Worm (Caenorhabditis elegans): ENCODE data around the gene adt-3.

adt-3 gene

DNA sequence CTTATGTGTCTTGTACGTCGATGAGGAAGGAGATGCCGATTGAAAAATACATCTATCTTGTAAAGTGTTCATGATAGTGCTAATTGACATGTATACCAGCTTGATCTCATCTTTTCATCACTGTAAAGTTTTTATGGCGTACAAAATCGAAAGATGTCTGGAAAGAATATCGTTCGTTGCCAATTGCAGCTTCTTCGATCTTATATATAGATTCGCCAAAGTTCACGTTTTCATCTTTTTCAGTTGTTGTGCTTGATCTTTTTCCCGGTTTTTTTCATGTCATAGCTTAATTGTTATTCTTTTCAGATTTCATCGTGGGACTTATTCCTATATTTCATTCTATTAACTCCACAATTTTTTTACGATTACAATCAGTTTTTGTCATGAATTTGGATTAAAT, at the start of gene adt-3:
TSS of gene adt-3 (plus strand) at position 301 of the 400 bp plus-strand sequence.
- TF ChIP-seq sem-2 (GFP tag; optimal IDR thresholded peaks at IDR 0.05) = no peak
- TF ChIP-seq mab-5 (tag; optimal IDR thresholded peaks at IDR 0.05) = no peak
- no peak for TF ChIP-seq ceh-83 (GFP tag; optimal IDR thresholded peaks at IDR 0.05)
- no peak for TF ChIP-seq nhr-12 (tag; optimal IDR thresholded peaks at IDR 0.05)
- no peak for TF ChIP-seq unc-39 (tag; optimal IDR thresholded peaks at IDR 0.05)
- TF ChIP-seq drap-1 (GFP tag; optimal IDR thresholded peaks at IDR 0.05) = no peak
- TF ChIP-seq ceh-39 (tag; optimal IDR thresholded peaks at IDR 0.05) = no peak
- TF ChIP-seq elt-1 (tag; optimal IDR thresholded peaks at IDR 0.05; ENCODE audit: borderline replicate concordance, insufficient read depth) = no peak
- no peak for TF ChIP-seq ztf-11 (tag; optimal IDR thresholded peaks at IDR 0.05)

DNA sequence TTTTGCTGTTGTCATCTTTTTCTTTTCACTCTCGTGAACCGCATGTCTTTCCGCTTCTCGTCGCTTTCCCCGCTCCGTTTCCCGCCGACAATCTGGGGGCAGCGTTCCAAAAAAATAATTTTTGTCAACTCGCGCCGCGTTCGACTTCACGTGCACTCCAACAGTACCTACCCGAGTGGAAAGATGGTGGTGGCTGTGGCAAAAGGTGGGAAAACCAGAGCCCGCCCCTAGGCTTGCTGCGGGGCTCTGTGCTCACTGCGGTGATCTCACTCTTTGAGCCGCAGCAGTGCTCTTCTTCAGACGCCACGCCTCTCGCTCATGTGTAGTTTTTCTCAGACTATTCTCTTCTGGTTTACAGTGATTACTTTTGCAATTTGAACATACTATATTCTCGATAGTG, 43.9 kb upstream of the adt-3 start:
- no peak for TF ChIP-seq M03D4.4 (tag; optimal IDR thresholded peaks at IDR 0.05)
- TF ChIP-seq lsy-2 (tag; optimal IDR thresholded peaks at IDR 0.05) = no peak
- TF ChIP-seq nhr-76 (tag; optimal IDR thresholded peaks at IDR 0.05) = no peak
- no peak for TF ChIP-seq mep-1 (tag; optimal IDR thresholded peaks at IDR 0.05)
- no peak for TF ChIP-seq elt-3 (tag; optimal IDR thresholded peaks at IDR 0.05)
- TF ChIP-seq ham-2 (GFP tag; optimal IDR thresholded peaks at IDR 0.05) = no peak
- no peak for TF ChIP-seq nhr-237 (tag; optimal IDR thresholded peaks at IDR 0.05)
- TF ChIP-seq mab-5 (tag; optimal IDR thresholded peaks at IDR 0.05) = no peak
- no peak for TF ChIP-seq sptf-1 (tag; optimal IDR thresholded peaks at IDR 0.05)
- no peak for TF ChIP-seq ceh-43 (GFP tag; optimal IDR thresholded peaks at IDR 0.05)
- TF ChIP-seq ces-1 (GFP tag; optimal IDR thresholded peaks at IDR 0.05) = no peak
- TF ChIP-seq zip-8 (tag; optimal IDR thresholded peaks at IDR 0.05) = no peak
- no peak for TF ChIP-seq cnd-1 (tag; optimal IDR thresholded peaks at IDR 0.05)
- TF ChIP-seq blmp-1 (tag; optimal IDR thresholded peaks at IDR 0.05) = no peak
- no peak for TF ChIP-seq sem-2 (GFP tag; optimal IDR thresholded peaks at IDR 0.05)
- no peak for TF ChIP-seq unc-39 (tag; optimal IDR thresholded peaks at IDR 0.05)
- no peak for TF ChIP-seq unc-62 (GFP tag; optimal IDR thresholded peaks at IDR 0.05)

DNA sequence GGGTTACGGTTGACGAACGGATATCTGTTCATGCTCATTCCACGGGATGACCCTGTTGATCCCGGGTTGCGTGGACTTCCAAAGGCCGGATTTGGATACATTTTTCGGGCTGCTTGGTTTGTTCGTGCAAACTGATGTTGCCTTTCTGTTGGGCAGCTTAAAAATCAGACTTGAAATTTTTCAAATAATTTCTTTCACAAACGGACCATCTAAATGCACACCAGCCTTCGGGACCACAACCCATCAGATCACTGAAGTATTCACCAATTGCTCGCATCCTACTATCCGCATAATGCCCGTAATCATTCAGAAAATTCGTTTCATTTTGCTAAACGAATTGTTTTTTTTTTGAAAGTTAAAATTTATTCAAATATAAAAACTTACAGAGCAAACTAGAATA, 35.9 kb upstream of the adt-3 start, which contains the start of gene F47F2.3:
TSS of gene F47F2.3 (minus strand) at position 101 of the 400 bp plus-strand sequence.
- no peak for TF ChIP-seq ceh-43 (GFP tag; optimal IDR thresholded peaks at IDR 0.05)
- TF ChIP-seq ces-1 (GFP tag; optimal IDR thresholded peaks at IDR 0.05) = no peak
- no peak for TF ChIP-seq unc-39 (tag; optimal IDR thresholded peaks at IDR 0.05)
- no peak for TF ChIP-seq lin-13 (tag; optimal IDR thresholded peaks at IDR 0.05)
- TF ChIP-seq nhr-28 (tag; optimal IDR thresholded peaks at IDR 0.05) = no peak

DNA sequence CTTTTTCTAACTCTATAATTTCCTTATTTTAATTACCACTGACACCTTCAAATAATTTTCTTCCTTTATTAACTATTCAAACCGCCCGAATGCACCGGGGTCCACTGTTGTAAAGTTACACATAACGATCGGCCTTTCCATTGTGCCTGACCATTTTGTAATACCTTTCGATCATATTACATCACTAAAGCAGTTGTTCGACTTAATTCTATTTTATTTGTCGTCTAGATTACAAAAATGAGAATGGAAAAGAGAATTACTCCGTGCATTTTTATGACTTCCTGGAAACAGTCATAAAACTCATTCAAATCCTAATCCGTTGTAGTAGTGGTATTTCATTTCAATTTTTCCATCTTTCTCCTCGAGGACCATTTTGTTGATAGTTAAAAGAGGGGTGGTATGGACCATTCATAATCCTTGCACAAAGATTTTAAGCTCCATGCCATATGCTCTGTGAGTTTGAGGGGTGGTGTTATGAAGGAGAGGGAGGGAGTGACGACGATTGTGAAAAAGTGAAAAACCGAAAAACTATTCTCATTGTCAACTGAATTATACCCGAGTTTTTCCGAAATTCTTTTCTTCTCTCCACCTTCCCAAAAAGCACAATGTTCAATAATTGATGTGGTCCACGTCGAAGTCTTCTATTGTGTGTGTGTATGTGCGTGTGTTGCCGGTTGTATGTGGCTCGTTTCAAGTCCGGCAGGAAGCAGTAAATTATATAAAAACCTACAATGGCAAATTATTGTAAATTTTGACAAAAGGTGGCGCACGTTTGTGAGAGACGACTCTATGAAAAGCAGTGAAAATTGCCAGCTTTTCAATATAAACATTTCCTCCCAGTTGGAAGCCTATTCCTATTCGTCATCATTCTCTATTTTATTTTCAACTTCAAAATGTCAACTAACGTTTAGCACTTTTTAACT, 32.9 kb upstream of the adt-3 start:
- no peak for TF ChIP-seq ztf-11 (tag; optimal IDR thresholded peaks at IDR 0.05)
- TF ChIP-seq M03D4.4 (tag; optimal IDR thresholded peaks at IDR 0.05) = no peak
- TF ChIP-seq mep-1 (tag; optimal IDR thresholded peaks at IDR 0.05) = no peak
- TF ChIP-seq ces-1 (GFP tag; optimal IDR thresholded peaks at IDR 0.05) = no peak
- no peak for TF ChIP-seq pha-4 (tag; optimal IDR thresholded peaks at IDR 0.05)
- TF ChIP-seq zip-8 (tag; optimal IDR thresholded peaks at IDR 0.05) = no peak
- no peak for TF ChIP-seq unc-39 (tag; optimal IDR thresholded peaks at IDR 0.05)
- TF ChIP-seq nhr-2 (tag; optimal IDR thresholded peaks at IDR 0.05) = no peak
- peak; percentile 94 for TF ChIP-seq hlh-1 (tag; optimal IDR thresholded peaks at IDR 0.05)
- no peak for TF ChIP-seq ceh-83 (GFP tag; optimal IDR thresholded peaks at IDR 0.05)
- TF ChIP-seq unc-62 (GFP tag; optimal IDR thresholded peaks at IDR 0.05) = peak; percentile 67
- no peak for TF ChIP-seq nhr-28 (tag; optimal IDR thresholded peaks at IDR 0.05)
- no peak for TF ChIP-seq elt-3 (tag; optimal IDR thresholded peaks at IDR 0.05)
- TF ChIP-seq ham-2 (GFP tag; optimal IDR thresholded peaks at IDR 0.05) = no peak
- TF ChIP-seq sem-2 (GFP tag; optimal IDR thresholded peaks at IDR 0.05) = no peak
- TF ChIP-seq snpc-4 (tag; optimal IDR thresholded peaks at IDR 0.05) = no peak
- no peak for TF ChIP-seq mab-5 (tag; optimal IDR thresholded peaks at IDR 0.05)
- no peak for TF ChIP-seq cnd-1 (tag; optimal IDR thresholded peaks at IDR 0.05)
- no peak for TF ChIP-seq lin-13 (tag; optimal IDR thresholded peaks at IDR 0.05)
- TF ChIP-seq unc-120 (tag; optimal IDR thresholded peaks at IDR 0.05; ENCODE audit: poor library complexity, severe bottlenecking) = peak; percentile 14

DNA sequence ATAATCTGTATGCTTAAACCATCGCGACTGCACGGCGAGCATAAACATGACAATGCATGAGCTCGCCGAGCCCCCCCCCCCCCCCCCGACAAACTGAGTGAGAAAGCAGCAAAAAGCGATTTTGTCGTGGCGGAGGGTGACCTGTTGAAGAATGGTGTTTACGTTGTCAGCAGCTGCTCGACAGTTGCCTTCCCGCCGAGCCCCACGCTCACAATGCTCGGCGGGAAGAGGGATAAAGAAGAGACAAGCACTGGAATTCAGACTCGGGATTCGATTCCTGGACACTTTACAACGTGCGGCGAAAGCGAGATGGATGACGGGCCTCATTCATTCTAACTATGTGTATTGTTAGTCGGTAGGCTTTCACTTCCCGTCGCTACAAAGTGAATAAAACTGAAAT, 30.7 kb upstream of the adt-3 start:
- peak; percentile 81 for TF ChIP-seq unc-120 (tag; optimal IDR thresholded peaks at IDR 0.05; ENCODE audit: poor library complexity, severe bottlenecking)
- no peak for TF ChIP-seq pha-4 (tag; optimal IDR thresholded peaks at IDR 0.05)
- no peak for TF ChIP-seq mls-2 (tag; optimal IDR thresholded peaks at IDR 0.05)
- no peak for TF ChIP-seq cnd-1 (tag; optimal IDR thresholded peaks at IDR 0.05)
- TF ChIP-seq hlh-1 (tag; optimal IDR thresholded peaks at IDR 0.05) = peak; percentile 100
- no peak for TF ChIP-seq zip-8 (tag; optimal IDR thresholded peaks at IDR 0.05)
- TF ChIP-seq nhr-2 (tag; optimal IDR thresholded peaks at IDR 0.05) = no peak
- no peak for TF ChIP-seq lin-32 (GFP tag; optimal IDR thresholded peaks at IDR 0.05)
- peak; percentile 76 for TF ChIP-seq unc-62 (GFP tag; optimal IDR thresholded peaks at IDR 0.05)
- peak; percentile 20 for TF ChIP-seq sptf-1 (tag; optimal IDR thresholded peaks at IDR 0.05)
- TF ChIP-seq nhr-28 (tag; optimal IDR thresholded peaks at IDR 0.05) = no peak
- no peak for TF ChIP-seq ces-1 (GFP tag; optimal IDR thresholded peaks at IDR 0.05)
- no peak for TF ChIP-seq mab-5 (tag; optimal IDR thresholded peaks at IDR 0.05)
- peak; percentile 42 for TF ChIP-seq M03D4.4 (tag; optimal IDR thresholded peaks at IDR 0.05)
- TF ChIP-seq drap-1 (GFP tag; optimal IDR thresholded peaks at IDR 0.05) = no peak
- no peak for TF ChIP-seq ztf-11 (tag; optimal IDR thresholded peaks at IDR 0.05)
- TF ChIP-seq ceh-83 (GFP tag; optimal IDR thresholded peaks at IDR 0.05) = no peak
- TF ChIP-seq unc-39 (tag; optimal IDR thresholded peaks at IDR 0.05) = no peak
- no peak for TF ChIP-seq blmp-1 (tag; optimal IDR thresholded peaks at IDR 0.05)

Data from whole organism, mixed stage, embryonic.